Worm (Caenorhabditis elegans): ENCODE measurements around the gene Y39A3A.4.

ce11 chrIII:2115322-2115721 lies 38.9 kb upstream of the Y39A3A.4 start:
- TF ChIP-seq ZK185.1 (tag; optimal IDR thresholded peaks at IDR 0.05; ENCODE audit: poor library complexity, severe bottlenecking) (no peak), ceh-58 (GFP tag; IDR thresholded peaks at IDR 0.05) (no peak), snpc-4 (GFP tag; optimal IDR thresholded peaks at IDR 0.05) (no peak), snpc-4 (tag; optimal IDR thresholded peaks at IDR 0.05) (no peak), tbp1 (GFP tag; optimal IDR thresholded peaks at IDR 0.05) (no peak), ceh-27 (GFP tag; optimal IDR thresholded peaks at IDR 0.05) (no peak), madf-10 (tag; optimal IDR thresholded peaks at IDR 0.05) (no peak), B0019.2 (GFP tag; conservative IDR thresholded peaks at IDR 0.05) (no peak), efl-1 (GFP tag; optimal IDR thresholded peaks at IDR 0.05) (no peak)

Measured in whole organism, young adult.